Fruit fly (Drosophila melanogaster): ENCODE measurements around the gene KaiR1D.

DNA sequence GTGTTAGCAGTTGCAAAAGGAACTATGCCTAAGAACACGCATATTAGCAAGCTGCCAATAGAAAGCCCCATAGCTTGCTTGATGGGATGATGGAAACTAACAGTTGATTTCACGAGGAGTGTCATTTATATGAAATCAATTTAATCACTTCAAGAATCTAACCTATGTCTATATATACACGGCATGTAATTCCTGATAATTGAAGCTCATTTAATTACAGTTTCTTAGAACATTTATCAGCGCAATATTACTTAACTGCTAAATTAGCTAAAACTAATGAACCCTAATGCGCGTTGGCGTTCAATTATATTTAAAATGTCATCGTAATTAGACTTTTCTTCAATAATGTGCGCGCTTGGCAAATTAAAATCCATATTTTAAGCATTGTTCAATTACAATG is 39.4 kb upstream of the KaiR1D start, which contains the start of gene TotX:
- TF ChIP-seq Pif1B (GFP tag; optimal IDR thresholded peaks at IDR 0.05) (no peak), CG8301 (tag; optimal IDR thresholded peaks at IDR 0.05) (no peak), CG17806 (tag; optimal IDR thresholded peaks at IDR 0.05) (no peak), Pif1A (GFP tag; optimal IDR thresholded peaks at IDR 0.05) (no peak), CG9948 (tag; optimal IDR thresholded peaks at IDR 0.05) (no peak), gl (tag; optimal IDR thresholded peaks at IDR 0.05) (no peak), CG34367 (tag; optimal IDR thresholded peaks at IDR 0.05) (no peak), CG14655 (GFP tag; optimal IDR thresholded peaks at IDR 0.05) (no peak), CG8159 (tag; optimal IDR thresholded peaks at IDR 0.05) (no peak)
